Fruit fly (Drosophila melanogaster): ENCODE data around the gene RagA-B.

Gene RagA-B

dm6 chr3R:8944866-8945265 is 39.2 kb downstream of the RagA-B start, which contains the start of gene CG11964 (continued):
- TF ChIP-seq B-H2 (GFP tag; optimal IDR thresholded peaks at IDR 0.05) = peak; percentile 63
- peak; percentile 25 for TF ChIP-seq az2 (GFP tag; optimal IDR thresholded peaks at IDR 0.05)
- peak; percentile 61 for TF ChIP-seq CG16863 (GFP tag; optimal IDR thresholded peaks at IDR 0.05)
- no peak for TF ChIP-seq schlank (tag; optimal IDR thresholded peaks at IDR 0.05)
- no peak for TF ChIP-seq CG14965 (GFP tag; optimal IDR thresholded peaks at IDR 0.05; ENCODE audit: borderline replicate concordance)
- peak; percentile 53 for TF ChIP-seq Ptx1 (GFP tag; IDR thresholded peaks at IDR 0.05)
- no peak for TF ChIP-seq run (tag; optimal IDR thresholded peaks at IDR 0.05)
- TF ChIP-seq caup (GFP tag; optimal IDR thresholded peaks at IDR 0.05; ENCODE audit: severe bottlenecking) = peak; percentile 44
- TF ChIP-seq Mad (GFP tag; optimal IDR thresholded peaks at IDR 0.05) = peak; percentile 55
- TF ChIP-seq Sry-δ (GFP tag; optimal IDR thresholded peaks at IDR 0.05) = peak; percentile 99
- peak; percentile 39 for TF ChIP-seq CG15601 (tag; optimal IDR thresholded peaks at IDR 0.05)
- TF ChIP-seq CG4328 (GFP tag; optimal IDR thresholded peaks at IDR 0.05) = no peak
- peak; percentile 84; the same call in 2 of the 3 replicates for TF ChIP-seq CG2199 (GFP tag; IDR thresholded peaks at IDR 0.05)
- peak; percentile 90 for TF ChIP-seq CG15514 (GFP tag; optimal IDR thresholded peaks at IDR 0.05)
- no peak for TF ChIP-seq Hey (tag; optimal IDR thresholded peaks at IDR 0.05)
- TF ChIP-seq CG10462 (GFP tag; optimal IDR thresholded peaks at IDR 0.05) = no peak
- TF ChIP-seq pb (GFP tag; optimal IDR thresholded peaks at IDR 0.05) = no peak
- no peak for TF ChIP-seq h (optimal IDR thresholded peaks at IDR 0.05)
- TF ChIP-seq Dip3 (GFP tag; optimal IDR thresholded peaks at IDR 0.05) = peak; percentile 70
- no peak for TF ChIP-seq usp (GFP tag; optimal IDR thresholded peaks at IDR 0.05)
- TF ChIP-seq lbe (GFP tag; optimal IDR thresholded peaks at IDR 0.05) = no peak
- no peak for TF ChIP-seq hth (optimal IDR thresholded peaks at IDR 0.05)
- TF ChIP-seq CG8359 (GFP tag; optimal IDR thresholded peaks at IDR 0.05; ENCODE audit: borderline replicate concordance) = no peak
- no peak for TF ChIP-seq sr (GFP tag; IDR thresholded peaks at IDR 0.05)
- peak; percentile 39 for TF ChIP-seq CG3065 (GFP tag; optimal IDR thresholded peaks at IDR 0.05)
- TF ChIP-seq CG6689 (GFP tag; IDR thresholded peaks at IDR 0.05) = no peak
- TF ChIP-seq CG17328 (GFP tag; IDR thresholded peaks at IDR 0.05) = no peak
- no peak for TF ChIP-seq CG3407 (GFP tag; optimal IDR thresholded peaks at IDR 0.05)
- TF ChIP-seq CG8924 (tag; optimal IDR thresholded peaks at IDR 0.05) = peak; percentile 62
- no peak for TF ChIP-seq otp (GFP tag; IDR thresholded peaks at IDR 0.05)
- no peak for TF ChIP-seq CG11695 (GFP tag; IDR thresholded peaks at IDR 0.05)
- TF ChIP-seq HmgD (GFP tag; optimal IDR thresholded peaks at IDR 0.05) = peak; percentile 92
- no peak for TF ChIP-seq CG4730 (GFP tag; IDR thresholded peaks at IDR 0.05)
- TF ChIP-seq Dp (GFP tag; optimal IDR thresholded peaks at IDR 0.05) = peak; percentile 73
- TF ChIP-seq tx (GFP tag; optimal IDR thresholded peaks at IDR 0.05) = peak; percentile 40
- TF ChIP-seq klu (GFP tag; IDR thresholded peaks at IDR 0.05) = peak; percentile 33; the same call in 1 of the 2 replicates
- TF ChIP-seq CG12104 (GFP tag; optimal IDR thresholded peaks at IDR 0.05) = no peak
- TF ChIP-seq CG10267 (tag; optimal IDR thresholded peaks at IDR 0.05) = peak; percentile 73
- TF ChIP-seq HLHmδ (GFP tag; optimal IDR thresholded peaks at IDR 0.05) = no peak
- no peak for TF ChIP-seq ttk (GFP tag; IDR thresholded peaks at IDR 0.05)
- peak; percentile 46 for TF ChIP-seq CG7928 (GFP tag; optimal IDR thresholded peaks at IDR 0.05)
- TF ChIP-seq Fer3 (tag; optimal IDR thresholded peaks at IDR 0.05) = peak; percentile 22
- TF ChIP-seq onecut (GFP tag; IDR thresholded peaks at IDR 0.05) = peak; percentile 25; the same call in 1 of the 2 replicates
- no peak for TF ChIP-seq CG17385 (GFP tag; optimal IDR thresholded peaks at IDR 0.05)
- peak; percentile 16 for TF ChIP-seq CG12744 (GFP tag; optimal IDR thresholded peaks at IDR 0.05)
- TF ChIP-seq Dfd (GFP tag; optimal IDR thresholded peaks at IDR 0.05) = no peak
- peak; percentile 99 for TF ChIP-seq CG7963 (GFP tag; IDR thresholded peaks at IDR 0.05; ENCODE audit: partially characterized antibody)
- no peak for TF ChIP-seq ac (GFP tag; optimal IDR thresholded peaks at IDR 0.05)
- no peak for TF ChIP-seq CG8281 (tag; optimal IDR thresholded peaks at IDR 0.05)
- peak; percentile 54 for TF ChIP-seq her (GFP tag; optimal IDR thresholded peaks at IDR 0.05)
- no peak for TF ChIP-seq CG14441 (GFP tag; IDR thresholded peaks at IDR 0.05)
- no peak for TF ChIP-seq CG4360 (GFP tag; IDR thresholded peaks at IDR 0.05)
- no peak for TF ChIP-seq jing (GFP tag; optimal IDR thresholded peaks at IDR 0.05)
